Fruit fly (Drosophila melanogaster): ENCODE results near the gene CG33688.
A peak's percentile ranks its signal among the peaks of the same experiment; 100 is the strongest.

Gene CG33688

DNA sequence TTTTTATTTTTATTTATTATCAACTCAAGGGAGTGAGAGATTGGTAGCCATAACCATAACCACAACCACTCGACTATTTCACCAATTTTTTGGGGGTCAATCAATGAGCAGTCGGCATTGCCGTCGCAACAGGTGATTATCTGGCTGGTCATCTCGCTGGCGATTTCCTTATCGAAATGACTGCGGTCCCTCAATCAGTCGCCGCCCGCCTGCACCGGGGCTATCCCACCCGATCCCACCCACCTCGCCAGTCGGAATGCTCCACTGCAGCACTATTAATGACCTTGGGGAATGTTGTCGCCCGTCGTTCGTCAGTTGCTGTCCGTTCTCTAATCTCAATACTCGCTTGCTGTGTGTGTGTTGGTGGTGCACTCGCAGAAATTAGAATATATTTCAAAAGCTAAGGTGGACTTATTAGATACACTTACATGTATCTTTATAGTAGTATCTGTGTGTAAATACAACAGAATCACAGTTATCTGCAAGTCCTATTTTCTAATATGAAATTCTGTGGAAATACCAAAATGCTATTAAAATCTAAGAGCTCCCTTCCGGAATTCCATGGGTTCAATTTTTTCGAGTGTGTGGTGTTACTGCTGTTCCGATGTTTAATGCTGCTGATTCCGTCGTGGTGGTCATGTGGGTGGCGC is 38.5 kb upstream of the CG33688 start (continued):
- TF ChIP-seq disco-r (GFP tag; optimal IDR thresholded peaks at IDR 0.05) = peak; percentile 9
- no peak for TF ChIP-seq CG33213 (GFP tag; optimal IDR thresholded peaks at IDR 0.05)
- TF ChIP-seq CG9876 (GFP tag; optimal IDR thresholded peaks at IDR 0.05) = no peak
- TF ChIP-seq caup (GFP tag; optimal IDR thresholded peaks at IDR 0.05; ENCODE audit: severe bottlenecking) = peak; percentile 16
- TF ChIP-seq unc-4 (GFP tag; IDR thresholded peaks at IDR 0.05; ENCODE audit: partially characterized antibody) = no peak
- TF ChIP-seq Hr39 (optimal IDR thresholded peaks at IDR 0.05) = no peak
- peak; percentile 45 for TF ChIP-seq slp2 (GFP tag; optimal IDR thresholded peaks at IDR 0.05)
- TF ChIP-seq dmrt11E (tag; optimal IDR thresholded peaks at IDR 0.05) = no peak
- peak in 1 of 2 experiments; percentile 25 for TF ChIP-seq Eip74EF (GFP tag; optimal IDR thresholded peaks at IDR 0.05)
- no peak for TF ChIP-seq NFAT (GFP tag; IDR thresholded peaks at IDR 0.05)
- TF ChIP-seq ase (GFP tag; IDR thresholded peaks at IDR 0.05) = 0 out of 3 replicates have a peak, but pooled peaks have one; percentile 36
- peak; percentile 66 for TF ChIP-seq CG3847 (GFP tag; IDR thresholded peaks at IDR 0.05)
- no peak for TF ChIP-seq CTCF (GFP tag; optimal IDR thresholded peaks at IDR 0.05)
- peak; percentile 83 for TF ChIP-seq sens (GFP tag)
- peak; percentile 65 for TF ChIP-seq CG17385 (GFP tag; optimal IDR thresholded peaks at IDR 0.05)
- TF ChIP-seq Sin3A (optimal IDR thresholded peaks at IDR 0.05) = no peak
- no peak for TF ChIP-seq Gsc (GFP tag; IDR thresholded peaks at IDR 0.05)
- no peak for TF ChIP-seq CG1832 (GFP tag; optimal IDR thresholded peaks at IDR 0.05)
- TF ChIP-seq CG14014 (GFP tag; IDR thresholded peaks at IDR 0.05) = peak; percentile 43
- TF ChIP-seq CG17359 (tag; optimal IDR thresholded peaks at IDR 0.05) = peak; percentile 0
- TF ChIP-seq CG10209 (GFP tag; optimal IDR thresholded peaks at IDR 0.05) = peak; percentile 75
- peak; percentile 78; the same call in 2 of the 3 replicates for TF ChIP-seq dysf (GFP tag; IDR thresholded peaks at IDR 0.05)
- TF ChIP-seq CG15696 (tag; optimal IDR thresholded peaks at IDR 0.05) = peak; percentile 29
- TF ChIP-seq CG43689 (GFP tag; IDR thresholded peaks at IDR 0.05) = no peak
- TF ChIP-seq sr (GFP tag; IDR thresholded peaks at IDR 0.05) = no peak
- peak; percentile 55 for TF ChIP-seq Sox100B (GFP tag; optimal IDR thresholded peaks at IDR 0.05)
- TF ChIP-seq CG10543 (GFP tag; optimal IDR thresholded peaks at IDR 0.05) = peak; percentile 53
- no peak for TF ChIP-seq CG32767 (GFP tag; IDR thresholded peaks at IDR 0.05)
- no peak for TF ChIP-seq CkIIα-i1 (GFP tag; IDR thresholded peaks at IDR 0.05)
- peak; percentile 59 for TF ChIP-seq klu (GFP tag; IDR thresholded peaks at IDR 0.05)
- peak; percentile 60; the same call in 2 of the 3 replicates for TF ChIP-seq tgo (GFP tag; IDR thresholded peaks at IDR 0.05)
- TF ChIP-seq inv (GFP tag; IDR thresholded peaks at IDR 0.05; ENCODE audit: partially characterized antibody) = no peak
- peak; percentile 70 for TF ChIP-seq Ptx1 (GFP tag; IDR thresholded peaks at IDR 0.05)
- no peak for TF ChIP-seq hth (optimal IDR thresholded peaks at IDR 0.05)
- TF ChIP-seq ttk (GFP tag; IDR thresholded peaks at IDR 0.05) = no peak
- TF ChIP-seq CG7357 (GFP tag; IDR thresholded peaks at IDR 0.05) = 0 out of 3 replicates have a peak, but pooled peaks have one; percentile 35
- TF ChIP-seq Atf3 (GFP tag; optimal IDR thresholded peaks at IDR 0.05) = no peak
- TF ChIP-seq CG10979 (tag; optimal IDR thresholded peaks at IDR 0.05) = peak; percentile 49
- TF ChIP-seq CG14860 (GFP tag; IDR thresholded peaks at IDR 0.05; ENCODE audit: partially characterized antibody) = no peak
- peak; percentile 1 for TF ChIP-seq Lhr (GFP tag; optimal IDR thresholded peaks at IDR 0.05)
- TF ChIP-seq vvl (GFP tag; IDR thresholded peaks at IDR 0.05) = peak; percentile 51; the same call in 1 of the 2 replicates
- no peak for TF ChIP-seq ci (GFP tag; IDR thresholded peaks at IDR 0.05)
- peak; percentile 63 for TF ChIP-seq CG12391 (tag; optimal IDR thresholded peaks at IDR 0.05)
- TF ChIP-seq scrt (GFP tag; optimal IDR thresholded peaks at IDR 0.05) = peak; percentile 19
- TF ChIP-seq nerfin-2 (GFP tag; IDR thresholded peaks at IDR 0.05; ENCODE audit: partially characterized antibody) = no peak; the same call in 1 of the 2 replicates
- no peak for TF ChIP-seq HLH4C (GFP tag; IDR thresholded peaks at IDR 0.05; ENCODE audit: partially characterized antibody)
- TF ChIP-seq Dip3 (GFP tag; optimal IDR thresholded peaks at IDR 0.05) = peak; percentile 73
- peak; percentile 57 for TF ChIP-seq zf30C (GFP tag; optimal IDR thresholded peaks at IDR 0.05)
- peak in 1 of 2 experiments; percentile 64 for TF ChIP-seq bsh (GFP tag; optimal IDR thresholded peaks at IDR 0.05)
- peak; percentile 53; the same call in 1 of the 2 replicates for TF ChIP-seq al (GFP tag; IDR thresholded peaks at IDR 0.05)
- 0 out of 2 replicates have a peak, but pooled peaks have one; percentile 15 for TF ChIP-seq danr (GFP tag; IDR thresholded peaks at IDR 0.05)

Data from whole organism, embryonic.